Worm (Caenorhabditis elegans): Measurements from ENCODE around the gene pes-4.
A peak's percentile ranks its signal among the peaks of the same experiment; 100 is the strongest.

Gene pes-4

ce11 chrIII:1225595-1225994, 4.5 kb downstream of the pes-4 start:
- no peak for TF ChIP-seq B0019.2 (GFP tag; conservative IDR thresholded peaks at IDR 0.05)
- no peak for TF ChIP-seq nfya-2 (GFP tag; IDR thresholded peaks at IDR 0.05)
- no peak for TF ChIP-seq madf-6 (GFP tag; IDR thresholded peaks at IDR 0.05)
- no peak for TF ChIP-seq madf-8 (GFP tag; conservative IDR thresholded peaks at IDR 0.05)

- TF ChIP-seq Y53F4B.3 (GFP tag; IDR thresholded peaks at IDR 0.05) (no peak), tlf-1 (GFP tag; optimal IDR thresholded peaks at IDR 0.05) (no peak), sptf-2 (GFP tag; optimal IDR thresholded peaks at IDR 0.05) (no peak), zfh-2 (GFP tag; conservative IDR thresholded peaks at IDR 0.05) (peak; percentile 66), Y67H2A.10 (GFP tag; conservative IDR thresholded peaks at IDR 0.05) (no peak), nhr-120 (GFP tag; IDR thresholded peaks at IDR 0.05) (no peak), ztf-22 (GFP tag; optimal IDR thresholded peaks at IDR 0.05) (no peak), hmg-1.2 (GFP tag; IDR thresholded peaks at IDR 0.05) (peak; percentile 76), F37B4.10 (GFP tag; IDR thresholded peaks at IDR 0.05) (no peak)
These were observed 5.0 kb downstream of the pes-4 start for ce11 chrIII:1225116-1225515.

- TF ChIP-seq hlh-26 (GFP tag; conservative IDR thresholded peaks at IDR 0.05) (no peak), attf-6 (GFP tag; IDR thresholded peaks at IDR 0.05) (no peak), him-1 (tag; optimal IDR thresholded peaks at IDR 0.05) (no peak), nhr-90 (tag; optimal IDR thresholded peaks at IDR 0.05) (no peak), let-607 (tag; optimal IDR thresholded peaks at IDR 0.05) (peak; percentile 56 to 70), attf-5 (GFP tag; optimal IDR thresholded peaks at IDR 0.05) (no peak), mel-28 (tag; optimal IDR thresholded peaks at IDR 0.05; ENCODE audit: borderline replicate concordance) (no peak), nhr-80 (tag; optimal IDR thresholded peaks at IDR 0.05) (peak; percentile 56), F22D6.2 (tag; optimal IDR thresholded peaks at IDR 0.05) (no peak), cebp-1 (GFP tag; IDR thresholded peaks at IDR 0.05) (no peak), cebp-1 (tag; optimal IDR thresholded peaks at IDR 0.05) (peak; percentile 30), hmg-1.2 (GFP tag; IDR thresholded peaks at IDR 0.05) (peak; percentile 91)
These were observed 6.6 kb downstream of the pes-4 start for ce11 chrIII:1223319-1224093.

ce11 chrIII:1221995-1222394, 8.1 kb downstream of the pes-4 start:
- TF ChIP-seq nhr-80 (tag; optimal IDR thresholded peaks at IDR 0.05) (peak; percentile 80), ztf-25 (GFP tag; IDR thresholded peaks at IDR 0.05) (no peak)

- TF ChIP-seq egrh-3 (GFP tag; IDR thresholded peaks at IDR 0.05) = peak; percentile 46; the same call in 1 of the 2 replicates
- TF ChIP-seq tlf-1 (GFP tag; optimal IDR thresholded peaks at IDR 0.05) = peak; percentile 21
- no peak for TF ChIP-seq cebp-1 (GFP tag; IDR thresholded peaks at IDR 0.05)
- peak; percentile 19 for TF ChIP-seq cebp-1 (tag; optimal IDR thresholded peaks at IDR 0.05)
- TF ChIP-seq nhr-80 (tag; optimal IDR thresholded peaks at IDR 0.05) = peak; percentile 61
- TF ChIP-seq lin-35 (GFP tag; optimal IDR thresholded peaks at IDR 0.05) = no peak
- no peak for TF ChIP-seq ceh-58 (GFP tag; IDR thresholded peaks at IDR 0.05)
- no peak for TF ChIP-seq cebp-2 (GFP tag; IDR thresholded peaks at IDR 0.05)
- no peak for TF ChIP-seq efl-1 (GFP tag; optimal IDR thresholded peaks at IDR 0.05)
- TF ChIP-seq madf-8 (GFP tag; conservative IDR thresholded peaks at IDR 0.05) = no peak
- no peak for TF ChIP-seq aptf-3 (GFP tag; IDR thresholded peaks at IDR 0.05)
- TF ChIP-seq attf-3 (GFP tag; conservative IDR thresholded peaks at IDR 0.05) = no peak
- peak; percentile 15 for TF ChIP-seq atf-7 (tag; optimal IDR thresholded peaks at IDR 0.05)
- no peak for TF ChIP-seq somi-1 (GFP tag; optimal IDR thresholded peaks at IDR 0.05)
- no peak for TF ChIP-seq hrde-1 (tag; optimal IDR thresholded peaks at IDR 0.05; ENCODE audit: borderline replicate concordance)
- no peak for TF ChIP-seq mcd-1 (GFP tag; IDR thresholded peaks at IDR 0.05)
- TF ChIP-seq snpc-4 (GFP tag; optimal IDR thresholded peaks at IDR 0.05) = no peak
- TF ChIP-seq snpc-4 (tag; optimal IDR thresholded peaks at IDR 0.05) = no peak
- no peak for TF ChIP-seq F23B12.7 (tag; optimal IDR thresholded peaks at IDR 0.05; ENCODE audit: insufficient read depth)
- TF ChIP-seq dox-1 (GFP tag; IDR thresholded peaks at IDR 0.05) = peak; percentile 40; the same call in 1 of the 2 replicates
- TF ChIP-seq ceh-91 (GFP tag; IDR thresholded peaks at IDR 0.05) = no peak
These were observed 10.1 kb downstream of the pes-4 start for ce11 chrIII:1220012-1220411.
